Worm (Caenorhabditis elegans): ENCODE results near the gene F44E2.3.

The F44E2.3 gene

ce11 chrIII:8801864-8802818 is 27.0 kb downstream of the F44E2.3 start (continued):
- TF ChIP-seq hmg-1.2 (GFP tag; IDR thresholded peaks at IDR 0.05) (peak; percentile 91), mcd-1 (GFP tag; IDR thresholded peaks at IDR 0.05) (peak; percentile 69), rcor-1 (GFP tag; IDR thresholded peaks at IDR 0.05) (peak; percentile 33; the same call in 1 of the 2 replicates), zim-3 (tag; optimal IDR thresholded peaks at IDR 0.05) (no peak), nhr-80 (tag; optimal IDR thresholded peaks at IDR 0.05) (peak; percentile 99), attf-3 (GFP tag; conservative IDR thresholded peaks at IDR 0.05) (peak; percentile 17; the same call in 1 of the 2 replicates), lin-40 (tag; optimal IDR thresholded peaks at IDR 0.05) (peak; percentile 96), ztf-18 (tag; optimal IDR thresholded peaks at IDR 0.05) (peak; percentile 77), ceh-100 (GFP tag; IDR thresholded peaks at IDR 0.05) (peak; percentile 37; the same call in 1 of the 2 replicates), lag-1 (GFP tag; IDR thresholded peaks at IDR 0.05) (0 out of 2 replicates have a peak, but pooled peaks have one; percentile 56), snpc-1.3 (tag; optimal IDR thresholded peaks at IDR 0.05; ENCODE audit: insufficient read depth) (peak; percentile 48), sptf-2 (GFP tag; optimal IDR thresholded peaks at IDR 0.05) (no peak), efl-1 (GFP tag; optimal IDR thresholded peaks at IDR 0.05) (no peak), akir-1 (GFP tag; optimal IDR thresholded peaks at IDR 0.05) (peak; percentile 70), ceh-40 (GFP tag; IDR thresholded peaks at IDR 0.05) (no peak), snpc-3.4 (tag; optimal IDR thresholded peaks at IDR 0.05) (peak; percentile 53), cebp-1 (GFP tag; IDR thresholded peaks at IDR 0.05) (no peak), cebp-1 (tag; optimal IDR thresholded peaks at IDR 0.05) (peak; percentile 92), lir-1 (GFP tag; conservative IDR thresholded peaks at IDR 0.05) (peak; percentile 49; the same call in 1 of the 2 replicates), pbrm-1 (GFP tag; IDR thresholded peaks at IDR 0.05) (peak; percentile 79), ztf-22 (GFP tag; optimal IDR thresholded peaks at IDR 0.05) (peak; percentile 96), C06A6.2 (GFP tag; conservative IDR thresholded peaks at IDR 0.05) (peak; percentile 68), nhr-90 (tag; optimal IDR thresholded peaks at IDR 0.05) (peak; percentile 85), tbp1 (GFP tag; optimal IDR thresholded peaks at IDR 0.05) (peak; percentile 57), F52B5.7 (tag; optimal IDR thresholded peaks at IDR 0.05) (no peak), unc-62 (GFP tag; optimal IDR thresholded peaks at IDR 0.05) (peak; percentile 89)

ce11 chrIII:8801352-8801863 is 27.7 kb downstream of the F44E2.3 start:
- TF ChIP-seq ceh-40 (GFP tag; IDR thresholded peaks at IDR 0.05) (no peak), ztf-22 (GFP tag; optimal IDR thresholded peaks at IDR 0.05) (no peak), sptf-2 (GFP tag; optimal IDR thresholded peaks at IDR 0.05) (no peak), die-1 (tag; optimal IDR thresholded peaks at IDR 0.05) (peak; percentile 19), mes-4 (tag; optimal IDR thresholded peaks at IDR 0.05) (no peak)

ce11 chrIII:8800796-8801083 is 28.4 kb downstream of the F44E2.3 start:
- TF ChIP-seq nfya-1 (tag; optimal IDR thresholded peaks at IDR 0.05; ENCODE audit: borderline replicate concordance, insufficient read depth) (no peak), him-1 (tag; optimal IDR thresholded peaks at IDR 0.05) (no peak), atf-7 (tag; optimal IDR thresholded peaks at IDR 0.05) (no peak), chd-7 (tag; optimal IDR thresholded peaks at IDR 0.05) (no peak), nfyb-1 (GFP tag; IDR thresholded peaks at IDR 0.05) (no peak), ztf-18 (tag; optimal IDR thresholded peaks at IDR 0.05) (no peak), ceh-91 (GFP tag; IDR thresholded peaks at IDR 0.05) (no peak), ztf-25 (GFP tag; IDR thresholded peaks at IDR 0.05) (no peak), tlf-1 (GFP tag; optimal IDR thresholded peaks at IDR 0.05) (no peak), nhr-179 (tag; optimal IDR thresholded peaks at IDR 0.05) (no peak), dox-1 (GFP tag; IDR thresholded peaks at IDR 0.05) (no peak)
